Fruit fly (Drosophila melanogaster): ENCODE results near the gene Eig71Ej.

Eig71Ej gene

DNA sequence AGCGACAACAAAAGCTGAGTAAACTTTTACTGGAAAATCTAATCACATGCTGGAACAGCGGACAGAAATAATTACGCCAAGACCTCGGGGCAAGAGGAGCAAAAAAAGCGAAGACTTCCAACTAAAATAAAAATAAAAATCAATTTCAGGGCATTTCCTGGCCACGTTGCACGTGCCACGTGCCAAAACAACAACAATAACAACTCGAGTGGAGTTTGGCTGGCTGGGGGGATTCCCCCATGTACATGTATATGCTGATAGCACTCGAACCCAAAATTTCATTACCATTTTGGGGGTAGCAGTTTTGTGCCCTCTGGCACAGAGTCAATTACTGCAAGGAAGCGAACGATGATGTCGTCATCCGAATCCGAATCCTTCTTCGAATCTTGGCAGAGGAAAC lies 1.7 kb upstream of the Eig71Ej start:
- no peak for TF ChIP-seq cyc (GFP tag; optimal IDR thresholded peaks at IDR 0.05)
- TF ChIP-seq CG34406 (GFP tag; optimal IDR thresholded peaks at IDR 0.05), result no peak
- no peak for TF ChIP-seq Eip78C (GFP tag)
- TF ChIP-seq CG6276 (GFP tag; optimal IDR thresholded peaks at IDR 0.05), result no peak
- TF ChIP-seq Blimp-1 (GFP tag; optimal IDR thresholded peaks at IDR 0.05), result no peak
- no peak for TF ChIP-seq achi (GFP tag; optimal IDR thresholded peaks at IDR 0.05)
- TF ChIP-seq CG15336 (GFP tag; IDR thresholded peaks at IDR 0.05), result no peak
- TF ChIP-seq dac (GFP tag; optimal IDR thresholded peaks at IDR 0.05), result no peak
- no peak for TF ChIP-seq Lpt (GFP tag; optimal IDR thresholded peaks at IDR 0.05)
- no peak for TF ChIP-seq CG9139 (GFP tag; optimal IDR thresholded peaks at IDR 0.05)
- TF ChIP-seq fkh (GFP tag; optimal IDR thresholded peaks at IDR 0.05), result no peak
- no peak for TF ChIP-seq ss (GFP tag; optimal IDR thresholded peaks at IDR 0.05)
- no peak for TF ChIP-seq Sox15 (GFP tag; optimal IDR thresholded peaks at IDR 0.05)
- no peak for TF ChIP-seq fd59A (GFP tag; optimal IDR thresholded peaks at IDR 0.05)
- TF ChIP-seq Eip75B (GFP tag; optimal IDR thresholded peaks at IDR 0.05), result no peak
- TF ChIP-seq CG6792 (GFP tag; optimal IDR thresholded peaks at IDR 0.05), result no peak

DNA sequence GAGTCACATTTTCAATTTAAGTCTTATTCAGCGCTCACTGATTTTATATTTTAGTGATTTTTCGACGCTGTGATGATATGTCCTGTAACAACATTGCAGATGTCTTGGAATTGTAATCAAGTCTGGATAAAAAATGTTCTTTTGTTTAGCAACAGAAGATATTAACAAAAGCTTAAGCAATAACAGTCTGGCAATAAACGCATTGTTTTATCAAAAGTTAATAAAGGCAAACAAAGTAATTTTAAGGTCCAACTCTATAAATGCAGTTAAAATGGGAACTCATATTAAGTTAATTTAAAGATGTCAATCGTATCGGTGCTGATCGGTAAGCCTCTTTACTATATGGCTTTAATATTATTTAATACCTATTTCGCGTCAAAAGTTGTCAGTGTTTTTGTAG lies 752 bp upstream of the Eig71Ej start, which contains the start of gene CG43082:
Gene CG43082, plus strand, starts transcription at position 301 of the 400 bp plus-strand sequence.
- TF ChIP-seq CG8319 (GFP tag; optimal IDR thresholded peaks at IDR 0.05) (no peak), net (GFP tag; optimal IDR thresholded peaks at IDR 0.05) (no peak), pdm3 (GFP tag; optimal IDR thresholded peaks at IDR 0.05) (no peak), CG8632 (GFP tag; optimal IDR thresholded peaks at IDR 0.05) (no peak), spab (GFP tag; optimal IDR thresholded peaks at IDR 0.05) (no peak), CG4318 (GFP tag; optimal IDR thresholded peaks at IDR 0.05) (no peak), CG1621 (tag; optimal IDR thresholded peaks at IDR 0.05) (no peak), ss (GFP tag; optimal IDR thresholded peaks at IDR 0.05) (no peak), Met (GFP tag; optimal IDR thresholded peaks at IDR 0.05) (no peak), CG11762 (GFP tag; optimal IDR thresholded peaks at IDR 0.05; ENCODE audit: insufficient read depth) (no peak), salr (GFP tag; optimal IDR thresholded peaks at IDR 0.05) (no peak), topi (GFP tag; optimal IDR thresholded peaks at IDR 0.05) (no peak), CG7368 (GFP tag; optimal IDR thresholded peaks at IDR 0.05) (no peak), lz (GFP tag; optimal IDR thresholded peaks at IDR 0.05) (no peak), Eip93F (GFP tag; optimal IDR thresholded peaks at IDR 0.05) (no peak), dac (GFP tag; optimal IDR thresholded peaks at IDR 0.05) (no peak), Sox15 (GFP tag; optimal IDR thresholded peaks at IDR 0.05) (no peak), CG6276 (GFP tag; optimal IDR thresholded peaks at IDR 0.05) (no peak)

DNA sequence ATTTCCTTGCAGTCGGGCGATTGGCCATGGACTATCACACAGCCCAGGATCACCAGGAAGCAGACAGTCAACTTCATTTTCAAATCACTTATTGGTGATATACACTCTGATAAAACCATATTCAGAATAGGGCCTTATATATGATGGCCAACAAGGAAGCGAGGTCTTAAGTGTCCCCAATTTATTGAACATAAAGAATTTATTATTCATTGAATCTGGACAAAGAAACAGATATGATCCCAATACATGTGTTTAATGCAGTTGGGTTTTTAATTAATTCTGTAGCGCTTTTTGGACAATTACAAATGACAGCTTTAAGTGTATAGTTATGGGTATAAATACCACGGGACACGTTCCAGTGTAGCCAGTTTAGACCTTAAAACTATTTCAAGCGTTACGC lies 1.5 kb downstream of the Eig71Ej start, which contains the start of the genes Eig71Eh and Eig71Ei:
Gene Eig71Eh, minus strand, starts transcription at position 101 of the 400 bp plus-strand sequence.
Gene Eig71Ei, plus strand, starts transcription at position 367 of the 400 bp plus-strand sequence.
- TF ChIP-seq CG8119 (GFP tag; IDR thresholded peaks at IDR 0.05) (no peak), OdsH (GFP tag; optimal IDR thresholded peaks at IDR 0.05) (no peak), CG32006 (GFP tag; optimal IDR thresholded peaks at IDR 0.05) (no peak), Lpt (GFP tag; optimal IDR thresholded peaks at IDR 0.05) (no peak), Met (GFP tag; optimal IDR thresholded peaks at IDR 0.05) (no peak), CG1621 (tag; optimal IDR thresholded peaks at IDR 0.05) (no peak)

DNA sequence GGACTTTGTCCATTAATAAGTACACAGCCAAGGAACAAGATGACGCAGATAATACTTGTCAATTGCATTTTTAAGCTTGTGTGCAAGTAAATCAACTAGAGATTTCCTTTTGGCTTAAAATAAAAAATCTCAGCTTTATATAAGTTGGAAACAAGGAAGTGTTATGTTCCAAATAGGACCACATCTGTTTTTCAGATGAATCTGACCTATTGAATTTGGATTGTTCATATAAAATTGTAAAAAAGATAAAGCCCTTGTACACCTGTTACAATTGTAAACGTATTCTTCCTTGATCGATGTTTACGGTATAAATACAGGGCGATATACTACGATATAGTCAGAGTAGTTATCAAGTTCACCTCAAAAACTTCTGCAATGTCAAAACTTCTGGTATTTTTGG lies 3.5 kb downstream of the Eig71Ej start, which contains the start of the genes Eig71Ef and Eig71Eg:
Gene Eig71Ef, minus strand, starts transcription at position 101 of the 400 bp plus-strand sequence.
Gene Eig71Eg, plus strand, starts transcription at position 339 of the 400 bp plus-strand sequence.
- TF ChIP-seq salr (GFP tag; optimal IDR thresholded peaks at IDR 0.05) (no peak), fkh (GFP tag; optimal IDR thresholded peaks at IDR 0.05) (no peak), ss (GFP tag; optimal IDR thresholded peaks at IDR 0.05) (no peak), Hr38 (GFP tag; optimal IDR thresholded peaks at IDR 0.05) (no peak), Eip93F (GFP tag; optimal IDR thresholded peaks at IDR 0.05) (no peak), CG8319 (GFP tag; optimal IDR thresholded peaks at IDR 0.05) (no peak), pdm3 (GFP tag; optimal IDR thresholded peaks at IDR 0.05) (no peak), CG3032 (tag; optimal IDR thresholded peaks at IDR 0.05) (no peak), Sox15 (GFP tag; optimal IDR thresholded peaks at IDR 0.05) (no peak)
